Worm (Caenorhabditis elegans): ENCODE data around the gene M03F4.4.

DNA sequence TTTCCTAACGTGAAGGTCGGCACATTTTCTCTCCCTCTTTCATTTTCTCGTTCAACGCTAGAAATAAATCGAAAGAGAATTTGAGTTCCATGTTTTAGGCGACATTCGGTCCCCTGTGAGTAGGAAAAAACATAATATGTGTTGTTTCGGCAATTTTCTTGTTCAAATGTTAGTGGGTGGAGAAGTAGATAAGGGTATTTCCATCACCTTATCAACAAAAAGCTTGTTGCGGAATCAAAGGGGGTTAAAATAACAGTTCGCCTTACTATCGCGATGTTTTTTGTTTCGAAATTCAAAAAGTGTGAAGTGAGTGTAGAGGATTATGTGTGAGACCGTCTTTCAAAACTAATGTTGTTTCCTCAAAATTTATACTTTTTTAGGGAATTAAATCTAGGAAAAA lies 24.4 kb upstream of the M03F4.4 start:
- TF ChIP-seq attf-5 (GFP tag; optimal IDR thresholded peaks at IDR 0.05) (no peak), lir-1 (GFP tag; conservative IDR thresholded peaks at IDR 0.05) (no peak), repo-1 (tag; optimal IDR thresholded peaks at IDR 0.05) (no peak), ama-1 (optimal IDR thresholded peaks at IDR 0.05) (no peak), ama-1 (GFP tag; optimal IDR thresholded peaks at IDR 0.05) (no peak), C06A6.2 (GFP tag; conservative IDR thresholded peaks at IDR 0.05) (no peak), snpc-4 (GFP tag; optimal IDR thresholded peaks at IDR 0.05) (no peak), snpc-4 (tag; optimal IDR thresholded peaks at IDR 0.05) (no peak), dox-1 (GFP tag; IDR thresholded peaks at IDR 0.05) (no peak), athp-1 (tag; optimal IDR thresholded peaks at IDR 0.05) (no peak), ceh-91 (GFP tag; IDR thresholded peaks at IDR 0.05) (no peak), let-526 (GFP tag; IDR thresholded peaks at IDR 0.05) (no peak), nhr-90 (tag; optimal IDR thresholded peaks at IDR 0.05) (no peak), K11D2.4 (GFP tag; IDR thresholded peaks at IDR 0.05) (no peak)

Data from whole organism, young adult.